Fruit fly (Drosophila melanogaster) whole organism, embryonic: ENCODE data around the gene CG31793.
A peak's percentile ranks its signal among the peaks of the same experiment; 100 is the strongest.

Source experiments
- Asciz ChIP-seq: fragments of 200-800 bp; sonication (Bioruptor generic); optimal IDR thresholded peaks from 2 replicates; lab custom pipeline; 2017; ENCODE audit warnings: missing biosample characterization, mild to moderate bottlenecking, missing genetic modification characterization, missing genetic modification reagents
- BtbVII ChIP-seq: fragments of 200-800 bp; sonication (Bioruptor generic); optimal IDR thresholded peaks from 3 replicates; lab custom pipeline; 2017; ENCODE audit warnings: missing biosample characterization, mild to moderate bottlenecking, missing genetic modification characterization
- CG10147 ChIP-seq: fragments of 200-800 bp; sonication (Bioruptor generic); optimal IDR thresholded peaks from 2 replicates; lab custom pipeline; 2019; ENCODE audit warnings: missing biosample characterization, mild to moderate bottlenecking, missing genetic modification characterization, moderate library complexity
- CG12391 ChIP-seq: fragments of 200-800 bp; sonication (Bioruptor generic); optimal IDR thresholded peaks from 3 replicates; lab custom pipeline; 2018; ENCODE audit warnings: missing biosample characterization, mild to moderate bottlenecking, missing genetic modification characterization, moderate library complexity
- CG12942 ChIP-seq: fragments of 200-800 bp; sonication (Bioruptor generic); optimal IDR thresholded peaks from 3 replicates; lab custom pipeline; 2016; ENCODE audit warnings: missing biosample characterization, missing genetic modification characterization
- CG13894 ChIP-seq: fragments of 200-800 bp; sonication (Bioruptor generic); optimal IDR thresholded peaks from 3 replicates; lab custom pipeline; 2018; ENCODE audit warnings: missing biosample characterization, mild to moderate bottlenecking, missing genetic modification characterization, moderate library complexity
- CG14050 ChIP-seq: fragments of 200-800 bp; sonication (Bioruptor generic); IDR thresholded peaks from 3 replicates; pipeline ENCODE4 v1.3.6; 2022; ENCODE audit warnings: missing biosample characterization, missing genetic modification characterization
- CG16815 ChIP-seq: fragments of 200-800 bp; sonication (Bioruptor generic); optimal IDR thresholded peaks from 3 replicates; lab custom pipeline; 2017; ENCODE audit warnings: missing biosample characterization, mild to moderate bottlenecking, missing genetic modification characterization
- CG1792 ChIP-seq: fragments of 200-800 bp; sonication (Bioruptor generic); optimal IDR thresholded peaks from 2 replicates; lab custom pipeline; 2016; ENCODE audit warnings: missing biosample characterization, missing genetic modification characterization
- CG18262 ChIP-seq: fragments of 200-800 bp; optimal IDR thresholded peaks from 3 replicates; lab custom pipeline; 2019; ENCODE audit warnings: missing biosample characterization, mild to moderate bottlenecking, missing genetic modification characterization, moderate library complexity
- CG31365 ChIP-seq: fragments of 200-800 bp; sonication (Bioruptor generic); optimal IDR thresholded peaks from 2 replicates; lab custom pipeline; 2018; ENCODE audit warnings: missing biosample characterization, mild to moderate bottlenecking, missing genetic modification characterization
- CG32767 ChIP-seq: fragments of 200-800 bp; sonication (Bioruptor generic); IDR thresholded peaks from 2 replicates; pipeline ENCODE4 v1.3.6; 2022; ENCODE audit warnings: missing biosample characterization, missing genetic modification characterization
- CG34422 ChIP-seq: fragments of 200-800 bp; sonication (Bioruptor generic); IDR thresholded peaks from 3 replicates; pipeline ENCODE4 v1.3.6; 2022; ENCODE audit warnings: missing biosample characterization, missing genetic modification characterization
- CG3847 ChIP-seq: fragments of 200-800 bp; sonication (Bioruptor generic); IDR thresholded peaks from 2 replicates; pipeline ENCODE4 v1.3.6; 2022; ENCODE audit warnings: missing biosample characterization, missing genetic modification characterization
- CG4617 ChIP-seq: fragments of 200-800 bp; sonication (Bioruptor generic); optimal IDR thresholded peaks from 3 replicates; lab custom pipeline; 2016; ENCODE audit warnings: missing biosample characterization, missing genetic modification characterization, borderline replicate concordance
- CG4707 ChIP-seq: fragments of 200-800 bp; sonication (Bioruptor generic); optimal IDR thresholded peaks from 2 replicates; lab custom pipeline; 2018; ENCODE audit warnings: missing biosample characterization, mild to moderate bottlenecking, missing genetic modification characterization, moderate library complexity
- CG4854 ChIP-seq: fragments of 200-800 bp; sonication (Bioruptor generic); optimal IDR thresholded peaks from 2 replicates; lab custom pipeline; 2016; ENCODE audit warnings: missing biosample characterization, missing genetic modification characterization, inconsistent platforms
- CG5245 ChIP-seq: fragments of 200-800 bp; sonication (Bioruptor generic); optimal IDR thresholded peaks from 3 replicates; lab custom pipeline; 2016; ENCODE audit warnings: missing biosample characterization, missing genetic modification characterization
- CG6272 ChIP-seq: fragments of 200-800 bp; sonication (Bioruptor generic); IDR thresholded peaks from 2 replicates; pipeline ENCODE4 v1.3.6; 2022; ENCODE audit warnings: missing biosample characterization, missing genetic modification characterization
- CG6791 ChIP-seq: fragments of 200-800 bp; sonication (Bioruptor generic); IDR thresholded peaks from 3 replicates; pipeline ENCODE4 v1.3.6; 2022; ENCODE audit warnings: missing biosample characterization, missing genetic modification characterization; ENCODE audit not compliant: partially characterized antibody
- CG8089 ChIP-seq: fragments of 200-800 bp; sonication (Bioruptor generic); optimal IDR thresholded peaks from 3 replicates; lab custom pipeline; 2016; ENCODE audit warnings: missing biosample characterization, missing genetic modification characterization
- CHES-1-like ChIP-seq: fragments of 200-800 bp; sonication (Bioruptor generic); optimal IDR thresholded peaks from 2 replicates; lab custom pipeline; 2016; ENCODE audit warnings: missing biosample characterization, missing genetic modification characterization
- Ets97D ChIP-seq: fragments of 200-800 bp; sonication (Bioruptor generic); optimal IDR thresholded peaks from 3 replicates; lab custom pipeline; 2016; ENCODE audit warnings: missing biosample characterization, missing genetic modification characterization
- HLH54F ChIP-seq: fragments of 200-800 bp; sonication (Bioruptor generic); optimal IDR thresholded peaks from 3 replicates; lab custom pipeline; 2016; ENCODE audit warnings: missing biosample characterization, missing genetic modification characterization
- Hr3 ChIP-seq: fragments of 200-800 bp; sonication (Bioruptor generic); optimal IDR thresholded peaks from 3 replicates; lab custom pipeline; 2016; ENCODE audit warnings: missing biosample characterization, missing genetic modification characterization
- Oaz ChIP-seq: fragments of 200-800 bp; sonication (Bioruptor generic); IDR thresholded peaks from 2 replicates; pipeline ENCODE4 v1.3.6; 2022; ENCODE audit warnings: missing biosample characterization, missing genetic modification characterization
- Rx ChIP-seq: fragments of 200-800 bp; sonication (Bioruptor generic); IDR thresholded peaks from 2 replicates; pipeline ENCODE4 v1.3.6; 2022; ENCODE audit warnings: missing biosample characterization, missing genetic modification characterization
- Sin3A ChIP-seq: fragments of >200 bp; optimal IDR thresholded peaks from 2 replicates; lab custom pipeline; 2018
- Sox100B ChIP-seq: fragments of 200-800 bp; sonication (Bioruptor generic); optimal IDR thresholded peaks from 3 replicates; lab custom pipeline; 2018; ENCODE audit warnings: missing biosample characterization, mild to moderate bottlenecking, missing genetic modification characterization
- Sox102F ChIP-seq: fragments of 200-800 bp; sonication (Bioruptor generic); optimal IDR thresholded peaks from 2 replicates; lab custom pipeline; 2018; ENCODE audit warnings: missing biosample characterization, mild to moderate bottlenecking, missing genetic modification characterization, moderate library complexity
- ap ChIP-seq: fragments of 200-800 bp; sonication (Bioruptor generic); IDR thresholded peaks from 2 replicates; pipeline ENCODE4 v1.3.6; 2022; ENCODE audit warnings: missing biosample characterization, missing genetic modification characterization
- az2 ChIP-seq: fragments of 200-800 bp; sonication (Bioruptor generic); optimal IDR thresholded peaks from 3 replicates; lab custom pipeline; 2016; ENCODE audit warnings: missing biosample characterization, missing genetic modification characterization
- chm ChIP-seq: fragments of 200-800 bp; sonication (Bioruptor generic); IDR thresholded peaks from 2 replicates; pipeline ENCODE4 v1.3.6; 2022; ENCODE audit warnings: missing biosample characterization, missing genetic modification characterization
- corto ChIP-seq: fragments of 200-800 bp; sonication (Bioruptor generic); optimal IDR thresholded peaks from 2 replicates; lab custom pipeline; 2016; ENCODE audit warnings: missing biosample characterization, mild to moderate bottlenecking, missing genetic modification characterization, moderate library complexity
- crc ChIP-seq: fragments of 200-800 bp; sonication (Bioruptor generic); optimal IDR thresholded peaks from 2 replicates; lab custom pipeline; 2016; ENCODE audit warnings: missing biosample characterization, missing genetic modification characterization
- dan ChIP-seq: fragments of 200-800 bp; sonication (Bioruptor generic); IDR thresholded peaks from 2 replicates; pipeline ENCODE4 v1.3.6; 2022; ENCODE audit warnings: missing biosample characterization, missing genetic modification characterization
- disco-r ChIP-seq: fragments of 200-800 bp; sonication (Bioruptor generic); optimal IDR thresholded peaks from 2 replicates; lab custom pipeline; 2016; ENCODE audit warnings: missing biosample characterization, missing genetic modification characterization
- fd96Cb ChIP-seq: fragments of 200-800 bp; sonication (Bioruptor generic); optimal IDR thresholded peaks from 2 replicates; lab custom pipeline; 2018; ENCODE audit warnings: missing biosample characterization, mild to moderate bottlenecking, missing genetic modification characterization, moderate library complexity
- fru ChIP-seq: fragments of >200 bp; optimal IDR thresholded peaks from 2 replicates; lab custom pipeline; 2017
- nerfin-2 ChIP-seq: fragments of 200-800 bp; sonication (Bioruptor generic); IDR thresholded peaks from 2 replicates; pipeline ENCODE4 v1.3.6; 2022; ENCODE audit warnings: missing biosample characterization, missing genetic modification characterization; ENCODE audit not compliant: partially characterized antibody
- nmo ChIP-seq: fragments of 200-800 bp; sonication (Bioruptor generic); optimal IDR thresholded peaks from 2 replicates; lab custom pipeline; 2018; ENCODE audit warnings: missing biosample characterization, mild to moderate bottlenecking, missing genetic modification characterization, moderate library complexity
- prd ChIP-seq, 3 experiments: fragments of >200 bp in 2 of 3; fragments of 200-800 bp in 1 of 3; sonication (Bioruptor generic) in 1 of 3; optimal IDR thresholded peaks in 2 of 3; IDR thresholded peaks in 1 of 3; 2 replicates in 2 of 3; 3 replicates in 1 of 3; pipeline versions ENCODE4 v1.3.6 to Lab custom; 2017 to 2022; ENCODE audit warnings: missing biosample characterization in 1 of 3, missing genetic modification characterization in 1 of 3
- pzg ChIP-seq: fragments of 200-800 bp; sonication (Bioruptor generic); optimal IDR thresholded peaks from 3 replicates; lab custom pipeline; 2018; ENCODE audit warnings: missing biosample characterization, mild to moderate bottlenecking, missing genetic modification characterization, moderate library complexity
- repo ChIP-seq: fragments of 200-800 bp; sonication (Bioruptor generic); optimal IDR thresholded peaks from 2 replicates; lab custom pipeline; 2016; ENCODE audit warnings: missing biosample characterization, missing genetic modification characterization
- run ChIP-seq: fragments of 200-800 bp; sonication (Bioruptor generic); optimal IDR thresholded peaks from 3 replicates; lab custom pipeline; 2018; ENCODE audit warnings: missing biosample characterization, mild to moderate bottlenecking, missing genetic modification characterization
- sens-2 ChIP-seq: fragments of 200-800 bp; sonication (Bioruptor generic); IDR thresholded peaks from 2 replicates; pipeline ENCODE4 v1.3.6; 2022; ENCODE audit warnings: missing biosample characterization, missing genetic modification characterization
- so ChIP-seq: fragments of 200-800 bp; sonication (Bioruptor generic); IDR thresholded peaks from 3 replicates; pipeline ENCODE4 v1.3.6; 2022; ENCODE audit warnings: missing biosample characterization, missing genetic modification characterization
- tgo ChIP-seq: fragments of 200-800 bp; sonication (Bioruptor generic); IDR thresholded peaks from 3 replicates; pipeline ENCODE4 v1.3.6; 2022; ENCODE audit warnings: missing biosample characterization, missing genetic modification characterization
- wek ChIP-seq: fragments of 200-800 bp; sonication (Bioruptor generic); optimal IDR thresholded peaks from 3 replicates; lab custom pipeline; 2018; ENCODE audit warnings: missing biosample characterization, mild to moderate bottlenecking, missing genetic modification characterization, moderate library complexity
- z ChIP-seq: fragments of 200-800 bp; sonication (Bioruptor generic); IDR thresholded peaks from 3 replicates; pipeline ENCODE4 v1.3.6; 2022; ENCODE audit warnings: missing biosample characterization, missing genetic modification characterization
- zf30C ChIP-seq: fragments of 200-800 bp; sonication (Bioruptor generic); optimal IDR thresholded peaks from 3 replicates; lab custom pipeline; 2018; ENCODE audit warnings: missing biosample characterization, mild to moderate bottlenecking, missing genetic modification characterization

Gene CG31793

dm6 chr2L:18981947-18982579 lies 21.1 kb upstream of the CG31793 start (continued):
- no peak for TF ChIP-seq fru (lab: Kevin White, UChicago)
- no peak for TF ChIP-seq CG31365
- TF ChIP-seq Sin3A (lab: Kevin White, UChicago): no peak
- TF ChIP-seq Oaz (GFP tag; lab: Robert Waterston, UW): no peak
- no peak for TF ChIP-seq Rx (GFP tag; lab: Robert Waterston, UW)
- no peak for TF ChIP-seq crc (GFP tag; lab: Kevin White, UChicago)
- TF ChIP-seq CG14050 (GFP tag; lab: Robert Waterston, UW): no peak
- TF ChIP-seq CG18262: peak; percentile 60
- TF ChIP-seq CG4617 (GFP tag; lab: Kevin White, UChicago): no peak
- peak; percentile 24 for TF ChIP-seq Asciz (GFP tag; lab: Kevin White, UChicago)
- no peak for TF ChIP-seq nerfin-2 (GFP tag; lab: Robert Waterston, UW)
- no peak for TF ChIP-seq Ets97D
- 0 out of 2 replicates have a peak, but pooled peaks have one; percentile 9 for TF ChIP-seq CG32767 (GFP tag; lab: Robert Waterston, UW)
- TF ChIP-seq tgo: no peak
- no peak for TF ChIP-seq prd (optimal IDR thresholded peaks at IDR 0.05; lab: Kevin White, UChicago)
- peak; percentile 44; the same call in 2 of the 3 replicates for TF ChIP-seq prd (GFP tag; IDR thresholded peaks at IDR 0.05; lab: Robert Waterston, UW)
- TF ChIP-seq pzg (GFP tag; lab: Kevin White, UChicago): no peak
- no peak for TF ChIP-seq CG12942 (GFP tag; lab: Kevin White, UChicago)
- TF ChIP-seq wek: no peak
- no peak for TF ChIP-seq ap (GFP tag; lab: Robert Waterston, UW)
- no peak for TF ChIP-seq dan (GFP tag; lab: Robert Waterston, UW)
- no peak for TF ChIP-seq CG5245 (GFP tag; lab: Kevin White, UChicago)
- TF ChIP-seq CG12391 (tag; lab: Kevin White, UChicago): peak; percentile 35
- TF ChIP-seq z (GFP tag; lab: Robert Waterston, UW): peak; percentile 33; the same call in 1 of the 3 replicates
- no peak for TF ChIP-seq repo (GFP tag; lab: Kevin White, UChicago)
- TF ChIP-seq Hr3 (GFP tag; lab: Kevin White, UChicago): peak; percentile 11
- no peak for TF ChIP-seq HLH54F (GFP tag; lab: Kevin White, UChicago)
- TF ChIP-seq CG6791: no peak
- TF ChIP-seq CG10147 (GFP tag; lab: Kevin White, UChicago): no peak
- TF ChIP-seq run (tag; lab: Kevin White, UChicago): no peak
- TF ChIP-seq Sox100B (GFP tag; lab: Kevin White, UChicago): peak; percentile 45
- TF ChIP-seq disco-r: no peak
- no peak for TF ChIP-seq sens-2 (GFP tag; lab: Robert Waterston, UW)
- no peak for TF ChIP-seq chm
- TF ChIP-seq CG1792: no peak
- TF ChIP-seq CG6272 (GFP tag; lab: Robert Waterston, UW): no peak
- no peak for TF ChIP-seq CG13894
- no peak for TF ChIP-seq CHES-1-like (GFP tag; lab: Kevin White, UChicago)
- no peak for TF ChIP-seq BtbVII (GFP tag; lab: Kevin White, UChicago)
- TF ChIP-seq CG4707 (GFP tag; lab: Kevin White, UChicago): no peak
- TF ChIP-seq zf30C (GFP tag; lab: Kevin White, UChicago): no peak
- TF ChIP-seq CG3847 (GFP tag; lab: Robert Waterston, UW): no peak
- peak; percentile 27 for TF ChIP-seq az2 (GFP tag; lab: Kevin White, UChicago)
- peak; percentile 0 for TF ChIP-seq CG16815 (GFP tag; lab: Kevin White, UChicago)
- TF ChIP-seq so (GFP tag; lab: Robert Waterston, UW): no peak
- TF ChIP-seq CG4854 (GFP tag; lab: Kevin White, UChicago): no peak
- peak; percentile 69 for TF ChIP-seq Sox102F (GFP tag; lab: Kevin White, UChicago)
- no peak for TF ChIP-seq CG34422 (GFP tag; lab: Robert Waterston, UW)
- TF ChIP-seq nmo: peak; percentile 58
- TF ChIP-seq corto (GFP tag; lab: Kevin White, UChicago): no peak
- peak; percentile 48 for TF ChIP-seq fd96Cb
- TF ChIP-seq CG8089 (GFP tag; lab: Kevin White, UChicago): no peak
